Worm (Caenorhabditis elegans): ENCODE results near the gene algn-6.

Gene algn-6

DNA sequence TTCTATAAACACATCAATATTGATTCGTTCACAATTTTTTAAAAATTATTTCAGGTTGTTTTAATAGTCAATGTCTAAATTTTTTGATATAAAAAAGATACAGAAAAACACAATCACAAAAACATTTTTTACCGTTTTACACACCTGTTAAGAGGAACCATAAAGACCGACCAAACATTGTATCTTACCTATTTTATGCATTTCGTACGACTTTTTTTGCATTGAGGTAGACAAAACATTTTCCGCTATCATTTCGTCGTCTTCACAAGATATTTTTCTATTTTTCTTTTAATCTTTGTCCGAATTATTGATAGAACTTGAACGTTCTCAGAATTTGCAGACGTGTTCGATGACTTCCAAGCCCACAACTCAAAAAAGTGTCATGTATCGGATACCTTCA is 31.3 kb upstream of the algn-6 start, which contains the start of gene glna-2:
Gene glna-2 (plus strand): TSS at position 301 of the 400 bp plus-strand sequence.
- no peak for TF ChIP-seq lin-39 (tag; optimal IDR thresholded peaks at IDR 0.05)
- no peak for TF ChIP-seq ztf-11 (tag; optimal IDR thresholded peaks at IDR 0.05)
- no peak for TF ChIP-seq fkh-10 (GFP tag; optimal IDR thresholded peaks at IDR 0.05)
- TF ChIP-seq elt-2 (tag; optimal IDR thresholded peaks at IDR 0.05): no peak
- TF ChIP-seq nhr-11 (tag; optimal IDR thresholded peaks at IDR 0.05): no peak
- TF ChIP-seq fkh-2 (tag; optimal IDR thresholded peaks at IDR 0.05): no peak
- no peak for TF ChIP-seq egl-27 (tag; optimal IDR thresholded peaks at IDR 0.05)
- TF ChIP-seq fos-1 (tag; optimal IDR thresholded peaks at IDR 0.05): no peak
- TF ChIP-seq skn-1 (tag; optimal IDR thresholded peaks at IDR 0.05): no peak
- no peak for TF ChIP-seq lsy-12 (tag; optimal IDR thresholded peaks at IDR 0.05)
- no peak for TF ChIP-seq ztf-4 (tag; optimal IDR thresholded peaks at IDR 0.05)
- TF ChIP-seq nfya-1 (tag; optimal IDR thresholded peaks at IDR 0.05; ENCODE audit: insufficient read depth): no peak
- TF ChIP-seq nhr-28 (tag; optimal IDR thresholded peaks at IDR 0.05): no peak
- no peak for TF ChIP-seq ceh-16 (tag; optimal IDR thresholded peaks at IDR 0.05)
- no peak for TF ChIP-seq nhr-43 (tag; optimal IDR thresholded peaks at IDR 0.05; ENCODE audit: poor library complexity, severe bottlenecking)
- no peak for TF ChIP-seq nhr-23 (tag; optimal IDR thresholded peaks at IDR 0.05)

DNA sequence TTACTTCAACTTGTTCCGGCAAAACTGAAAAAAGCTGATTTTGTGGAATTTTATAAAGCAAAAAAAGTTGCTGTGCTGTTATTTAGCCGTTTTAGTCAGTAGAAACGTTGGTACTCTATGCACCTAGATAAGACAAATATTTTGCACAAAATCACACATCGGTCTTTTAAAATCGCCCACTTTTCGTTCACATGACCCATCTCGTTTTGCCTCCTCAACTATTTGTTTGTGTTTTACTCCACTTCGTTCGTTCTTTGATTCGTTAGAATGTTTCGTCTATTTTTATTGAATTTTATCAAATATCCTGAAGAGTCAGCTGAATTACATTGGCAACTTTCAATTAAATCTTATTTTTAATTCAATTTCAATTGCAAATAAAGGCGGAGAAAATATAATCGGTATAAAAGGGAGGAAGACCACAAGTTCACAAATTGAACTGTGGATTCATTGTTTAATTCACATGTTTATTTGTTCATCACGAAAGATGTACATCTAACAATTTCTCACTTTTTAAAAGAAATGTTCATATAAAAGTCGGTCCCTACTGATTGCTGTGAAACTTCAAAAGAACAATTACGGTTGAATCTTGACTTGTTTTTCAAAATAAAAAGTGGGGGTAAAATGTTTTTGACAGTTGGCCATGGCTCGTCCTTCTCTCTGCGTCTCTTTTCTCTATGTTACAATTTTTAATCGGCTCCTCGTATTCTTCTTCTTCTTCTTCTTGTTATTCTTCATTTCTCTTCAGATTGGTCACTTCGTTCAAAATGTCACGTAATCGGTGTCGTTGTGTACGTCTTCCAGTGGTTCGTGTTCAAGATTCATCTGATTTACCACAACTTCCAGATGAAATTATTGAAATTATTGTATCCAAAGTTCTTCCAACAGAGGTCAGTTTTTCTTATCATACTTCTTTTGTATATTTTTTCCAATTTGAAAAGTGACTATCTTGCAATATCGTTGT is 27.3 kb upstream of the algn-6 start, which contains the start of gene DH11.2:
Gene DH11.2 (plus strand): TSS at position 746 of the 961 bp plus-strand sequence.
- no peak for TF ChIP-seq mdl-1 (tag; optimal IDR thresholded peaks at IDR 0.05)
- TF ChIP-seq ceh-9 (tag; optimal IDR thresholded peaks at IDR 0.05): no peak
- no peak for TF ChIP-seq aly-2 (tag; optimal IDR thresholded peaks at IDR 0.05)
- TF ChIP-seq pha-4 (tag; optimal IDR thresholded peaks at IDR 0.05): peak; percentile 76
- no peak for TF ChIP-seq elt-1 (tag; optimal IDR thresholded peaks at IDR 0.05)
- no peak for TF ChIP-seq nhr-77 (tag; optimal IDR thresholded peaks at IDR 0.05)
- no peak for TF ChIP-seq unc-39 (tag; optimal IDR thresholded peaks at IDR 0.05)
- TF ChIP-seq R02D3.7 (tag; optimal IDR thresholded peaks at IDR 0.05): no peak
- no peak for TF ChIP-seq hmg-11 (tag; optimal IDR thresholded peaks at IDR 0.05)
- TF ChIP-seq nhr-25 (tag; optimal IDR thresholded peaks at IDR 0.05): no peak
- TF ChIP-seq nhr-12 (tag; optimal IDR thresholded peaks at IDR 0.05): no peak
- peak; percentile 56 for TF ChIP-seq ama-1 (optimal IDR thresholded peaks at IDR 0.05)
- no peak for TF ChIP-seq lin-15B (tag; optimal IDR thresholded peaks at IDR 0.05)
- no peak for TF ChIP-seq fkh-2 (tag; optimal IDR thresholded peaks at IDR 0.05)
- TF ChIP-seq ceh-28 (tag; optimal IDR thresholded peaks at IDR 0.05): no peak
- no peak for TF ChIP-seq nhr-11 (tag; optimal IDR thresholded peaks at IDR 0.05)
- TF ChIP-seq nhr-76 (tag; optimal IDR thresholded peaks at IDR 0.05): no peak
- TF ChIP-seq elt-2 (tag; optimal IDR thresholded peaks at IDR 0.05): peak; percentile 29
- TF ChIP-seq lin-39 (tag; optimal IDR thresholded peaks at IDR 0.05): no peak
- TF ChIP-seq ztf-4 (tag; optimal IDR thresholded peaks at IDR 0.05): no peak
- TF ChIP-seq mml-1 (tag; optimal IDR thresholded peaks at IDR 0.05): no peak
- no peak for TF ChIP-seq egl-27 (tag; optimal IDR thresholded peaks at IDR 0.05)
- peak; percentile 65 for TF ChIP-seq pqm-1 (tag; optimal IDR thresholded peaks at IDR 0.05)
- TF ChIP-seq fos-1 (tag; optimal IDR thresholded peaks at IDR 0.05): no peak
- no peak for TF ChIP-seq ZK546.5 (tag; optimal IDR thresholded peaks at IDR 0.05)
- no peak for TF ChIP-seq ceh-82 (tag; optimal IDR thresholded peaks at IDR 0.05)
- no peak for TF ChIP-seq elt-3 (tag; optimal IDR thresholded peaks at IDR 0.05)
- TF ChIP-seq tbx-2 (tag; optimal IDR thresholded peaks at IDR 0.05): no peak

ce11 chrII:8015483-8015938 is 24.1 kb upstream of the algn-6 start:
- TF ChIP-seq pha-4 (tag; optimal IDR thresholded peaks at IDR 0.05) (peak; percentile 94), ceh-82 (tag; optimal IDR thresholded peaks at IDR 0.05) (no peak), nhr-43 (tag; optimal IDR thresholded peaks at IDR 0.05; ENCODE audit: poor library complexity, severe bottlenecking) (peak; percentile 59), ama-1 (optimal IDR thresholded peaks at IDR 0.05) (peak; percentile 72), unc-39 (tag; optimal IDR thresholded peaks at IDR 0.05) (no peak), elt-1 (tag; optimal IDR thresholded peaks at IDR 0.05) (peak; percentile 37), nhr-25 (tag; optimal IDR thresholded peaks at IDR 0.05) (peak; percentile 15), lsy-12 (tag; optimal IDR thresholded peaks at IDR 0.05) (peak; percentile 30)

Data from whole organism, L3 larva.